Fruit fly (Drosophila melanogaster): ENCODE results near the gene squ.

dm6 chr2L:16720707-16721700 is 41.1 kb downstream of the squ start:
- TF ChIP-seq EcR (GFP tag; optimal IDR thresholded peaks at IDR 0.05): no peak
- no peak for TF ChIP-seq pan (optimal IDR thresholded peaks at IDR 0.05)
- no peak for TF ChIP-seq psq (optimal IDR thresholded peaks at IDR 0.05)
- no peak for TF ChIP-seq usp (GFP tag; optimal IDR thresholded peaks at IDR 0.05)

All from whole organism.